Fruit fly (Drosophila melanogaster) whole organism, embryonic: ENCODE data around the gene pyd.

Experiments used
- CG9876 ChIP-seq: fragments of 200-800 bp; sonication (Bioruptor generic); optimal IDR thresholded peaks from 2 replicates; lab custom pipeline; 2016; ENCODE audit warnings: missing biosample characterization, missing genetic modification characterization
- CG9932 ChIP-seq: fragments of 200-800 bp; sonication (Bioruptor generic); IDR thresholded peaks from 2 replicates; pipeline ENCODE4 v1.3.6; 2022; ENCODE audit warnings: missing biosample characterization, missing genetic modification characterization
- CoRest ChIP-seq: fragments of 200-800 bp; sonication (Bioruptor generic); optimal IDR thresholded peaks from 3 replicates; lab custom pipeline; 2018; ENCODE audit warnings: missing biosample characterization, mild to moderate bottlenecking, missing genetic modification characterization, moderate library complexity
- Elba2 ChIP-seq: fragments of 200-800 bp; sonication (Bioruptor generic); optimal IDR thresholded peaks from 3 replicates; lab custom pipeline; 2016; ENCODE audit warnings: missing biosample characterization, missing genetic modification characterization
- Fer3 ChIP-seq: fragments of 200-800 bp; sonication (Bioruptor generic); optimal IDR thresholded peaks from 2 replicates; lab custom pipeline; 2018; ENCODE audit warnings: missing biosample characterization, mild to moderate bottlenecking, missing genetic modification characterization, moderate library complexity
- Med ChIP-seq: fragments of 200-800 bp; sonication (Bioruptor generic); peaks from one replicate; lab custom pipeline; 2016; ENCODE audit warnings: missing biosample characterization, missing genetic modification characterization, mild to moderate bottlenecking, inconsistent platforms, moderate library complexity
- YL-1 ChIP-seq: fragments of 200-800 bp; sonication (Bioruptor generic); optimal IDR thresholded peaks from 3 replicates; lab custom pipeline; 2017; ENCODE audit warnings: missing biosample characterization, mild to moderate bottlenecking, missing genetic modification characterization
- insv ChIP-seq, 2 experiments: fragments of 200-800 bp; sonication (Bioruptor generic); optimal IDR thresholded peaks; 3 replicates each; lab custom pipeline; 2016 to 2018; ENCODE audit warnings: missing biosample characterization in 2 of 2, missing genetic modification characterization in 2 of 2
- psq ChIP-seq: fragments of 200-800 bp; sonication (Bioruptor generic); optimal IDR thresholded peaks from 2 replicates; lab custom pipeline; 2017; ENCODE audit warnings: missing biosample characterization, missing genetic modification characterization
- rib ChIP-seq: fragments of 200-800 bp; sonication (Bioruptor generic); IDR thresholded peaks from 2 replicates; pipeline ENCODE4 v1.3.6; 2022; ENCODE audit warnings: missing biosample characterization, missing genetic modification characterization
- tin ChIP-seq: fragments of 200-800 bp; sonication (Bioruptor generic); optimal IDR thresholded peaks from 3 replicates; lab custom pipeline; 2016; ENCODE audit warnings: missing biosample characterization, missing genetic modification characterization
- z ChIP-seq: fragments of 200-800 bp; sonication (Bioruptor generic); IDR thresholded peaks from 3 replicates; pipeline ENCODE4 v1.3.6; 2022; ENCODE audit warnings: missing biosample characterization, missing genetic modification characterization

DNA sequence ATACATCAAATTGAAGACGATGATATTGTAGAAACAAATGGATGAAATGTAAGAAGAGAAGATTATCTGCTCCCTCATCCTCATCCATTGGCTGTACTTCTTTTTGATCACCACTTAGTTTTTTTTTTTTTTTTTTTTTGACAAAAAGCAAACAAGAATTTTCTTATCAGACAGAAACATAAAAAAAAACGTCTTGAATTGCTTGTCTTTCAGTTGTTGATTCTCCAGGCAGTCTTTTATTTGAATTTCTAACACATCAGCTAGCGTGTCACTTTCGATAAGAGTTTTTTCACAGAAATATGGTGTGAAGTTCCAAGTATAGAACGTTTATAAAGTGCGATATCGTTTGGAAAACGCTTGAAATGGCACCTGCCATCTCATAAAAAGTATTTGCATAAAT is 2.0 kb downstream of the pyd start:
- TF ChIP-seq CoRest (tag; lab: Kevin White, UChicago) (no peak), CG9932 (GFP tag; lab: Robert Waterston, UW) (no peak), z (no peak), Med (no peak), rib (GFP tag; lab: Robert Waterston, UW) (no peak), CG9876 (no peak), psq (GFP tag; lab: Kevin White, UChicago) (no peak), tin (GFP tag; lab: Kevin White, UChicago) (no peak), Fer3 (tag; lab: Kevin White, UChicago) (no peak), Elba2 (GFP tag; lab: Kevin White, UChicago) (no peak), YL-1 (GFP tag; lab: Kevin White, UChicago) (no peak), insv (GFP tag; optimal IDR thresholded peaks at IDR 0.05; lab: Kevin White, UChicago) (peak in 1 of 2 experiments; percentile 61)
